Worm (Caenorhabditis elegans): Measurements from ENCODE around the gene pcf-11.

The pcf-11 gene

DNA sequence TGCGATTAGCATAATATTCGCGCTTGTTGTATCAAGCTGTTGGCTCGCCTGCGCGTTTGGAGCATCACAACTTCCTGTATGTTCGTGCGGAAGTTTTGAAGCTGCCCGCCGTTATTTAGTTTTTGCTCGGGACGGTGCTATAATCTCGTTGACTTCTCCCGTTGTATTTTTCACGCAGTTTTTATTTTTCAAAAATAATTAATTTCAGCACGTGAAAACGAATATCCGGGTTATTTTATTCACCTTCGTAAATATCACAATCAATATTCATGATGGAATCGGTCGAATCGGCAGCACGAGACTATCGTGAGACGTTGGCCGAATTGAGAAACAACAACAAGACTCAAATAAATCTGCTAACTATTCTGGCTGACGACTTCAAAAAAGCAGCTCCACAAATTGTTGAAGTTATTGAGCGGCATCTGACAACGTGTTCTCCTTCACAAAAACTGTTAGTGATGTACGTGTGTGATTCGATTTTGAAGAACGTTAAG, 469 bp downstream of the pcf-11 start (continued):
- TF ChIP-seq dve-1 (tag; optimal IDR thresholded peaks at IDR 0.05; ENCODE audit: insufficient read depth) (peak; percentile 27), dpl-1 (GFP tag; optimal IDR thresholded peaks at IDR 0.05) (peak; percentile 20), nhr-237 (tag; optimal IDR thresholded peaks at IDR 0.05) (no peak), spr-1 (tag; optimal IDR thresholded peaks at IDR 0.05) (peak; percentile 29), zip-2 (tag; optimal IDR thresholded peaks at IDR 0.05) (no peak), dmd-6 (GFP tag; IDR thresholded peaks at IDR 0.05) (peak; percentile 49), duxl-1 (tag; optimal IDR thresholded peaks at IDR 0.05; ENCODE audit: poor library complexity) (no peak), R02D3.7 (tag; optimal IDR thresholded peaks at IDR 0.05) (no peak), ztf-11 (tag; optimal IDR thresholded peaks at IDR 0.05) (no peak), D1046.2 (GFP tag; IDR thresholded peaks at IDR 0.05) (no peak), saeg-2 (GFP tag; IDR thresholded peaks at IDR 0.05) (no peak), mdt-29 (GFP tag; IDR thresholded peaks at IDR 0.05) (0 out of 2 replicates have a peak, but pooled peaks have one; percentile 43), php-3 (GFP tag; IDR thresholded peaks at IDR 0.05) (0 out of 2 replicates have a peak, but pooled peaks have one; percentile 11), lin-15B (tag; optimal IDR thresholded peaks at IDR 0.05) (no peak), egl-27 (tag; optimal IDR thresholded peaks at IDR 0.05) (no peak), F49E8.2 (tag; optimal IDR thresholded peaks at IDR 0.05; ENCODE audit: borderline replicate concordance) (no peak), nhr-111 (GFP tag; optimal IDR thresholded peaks at IDR 0.05) (no peak), ceh-82 (tag; optimal IDR thresholded peaks at IDR 0.05) (no peak), unc-39 (tag; optimal IDR thresholded peaks at IDR 0.05) (no peak), fos-1 (tag; optimal IDR thresholded peaks at IDR 0.05) (no peak), pqm-1 (tag; optimal IDR thresholded peaks at IDR 0.05) (no peak), nhr-28 (tag; optimal IDR thresholded peaks at IDR 0.05) (no peak), lin-39 (tag; optimal IDR thresholded peaks at IDR 0.05) (no peak), ces-1 (GFP tag; optimal IDR thresholded peaks at IDR 0.05) (no peak), ama-1 (optimal IDR thresholded peaks at IDR 0.05) (peak; percentile 80), snpc-1.2 (GFP tag; IDR thresholded peaks at IDR 0.05) (peak; percentile 41; the same call in 1 of the 2 replicates), F26F4.8 (GFP tag; conservative IDR thresholded peaks at IDR 0.05) (no peak), ceh-20 (GFP tag; IDR thresholded peaks at IDR 0.05) (peak; percentile 20; the same call in 1 of the 2 replicates), lin-13 (GFP tag; optimal IDR thresholded peaks at IDR 0.05) (no peak), egl-43 (GFP tag; IDR thresholded peaks at IDR 0.05) (no peak), lin-1 (GFP tag; IDR thresholded peaks at IDR 0.05) (0 out of 2 replicates have a peak, but pooled peaks have one; percentile 18), ceh-28 (tag; optimal IDR thresholded peaks at IDR 0.05) (no peak), dmd-9 (GFP tag; IDR thresholded peaks at IDR 0.05) (no peak), daf-16 (GFP tag; optimal IDR thresholded peaks at IDR 0.05) (no peak), daf-16 (tag; optimal IDR thresholded peaks at IDR 0.05) (no peak), F10B5.3 (tag; optimal IDR thresholded peaks at IDR 0.05) (no peak), skn-1 (tag; optimal IDR thresholded peaks at IDR 0.05) (no peak), gei-8 (GFP tag; optimal IDR thresholded peaks at IDR 0.05) (no peak), nhr-48 (tag; optimal IDR thresholded peaks at IDR 0.05) (no peak), lin-38 (GFP tag; IDR thresholded peaks at IDR 0.05) (peak; percentile 55; the same call in 1 of the 2 replicates), ceh-32 (tag; optimal IDR thresholded peaks at IDR 0.05; ENCODE audit: poor library complexity) (no peak), nhr-11 (tag; optimal IDR thresholded peaks at IDR 0.05) (no peak), aha-1 (tag) (peak; percentile 80), Y105C5A.15 (GFP tag; IDR thresholded peaks at IDR 0.05) (no peak), T20F7.1 (GFP tag; optimal IDR thresholded peaks at IDR 0.05) (peak; percentile 62), madf-9 (GFP tag; conservative IDR thresholded peaks at IDR 0.05) (peak; percentile 65), zip-11 (GFP tag; IDR thresholded peaks at IDR 0.05) (no peak), T26A8.4 (GFP tag; IDR thresholded peaks at IDR 0.05) (peak; percentile 60), mxl-2 (GFP tag; conservative IDR thresholded peaks at IDR 0.05) (no peak), nhr-25 (tag; optimal IDR thresholded peaks at IDR 0.05; ENCODE audit: borderline replicate concordance, insufficient read depth) (no peak), ceh-62 (tag; optimal IDR thresholded peaks at IDR 0.05) (no peak), ctbp-1 (GFP tag; IDR thresholded peaks at IDR 0.05) (0 out of 2 replicates have a peak, but pooled peaks have one; percentile 8)

All from whole organism, L4 larva.